Worm (Caenorhabditis elegans) whole organism, L4/young adult: Measurements from ENCODE around the gene nkcc-1.

Experiments
- W03F9.2 ChIP-seq: fragments of 150-350 bp; optimal IDR thresholded peaks from 2 replicates; lab custom pipeline; 2014; ENCODE audit warnings: missing biosample characterization, missing genetic modification characterization
- him-1 ChIP-seq: sonication (generic microtip); optimal IDR thresholded peaks from 2 replicates; lab custom pipeline; 2016; ENCODE audit warnings: missing genotype, missing genetic modification reagents, missing genetic modification characterization, missing compliant biosample characterization

ce11 chrIV:14072011-14072649 lies 51.7 kb downstream of the nkcc-1 start:
- TF ChIP-seq him-1 (no peak), W03F9.2 (tag; lab: Kevin White, UChicago) (no peak)
